Fruit fly (Drosophila melanogaster) whole organism, embryonic: ENCODE measurements around the gene Rlb1.

ENCODE experiments used
- C15 ChIP-seq: fragments of 200-800 bp; sonication (Bioruptor generic); IDR thresholded peaks from 3 replicates; pipeline ENCODE4 v1.3.6; 2022; ENCODE audit warnings: missing biosample characterization, missing genetic modification characterization
- CG11695 ChIP-seq: fragments of 200-800 bp; sonication (Bioruptor generic); IDR thresholded peaks from 3 replicates; pipeline ENCODE4 v1.3.6; 2022; ENCODE audit warnings: missing biosample characterization, missing genetic modification characterization
- CG12104 ChIP-seq: fragments of 200-800 bp; sonication (Bioruptor generic); optimal IDR thresholded peaks from 3 replicates; lab custom pipeline; 2016; ENCODE audit warnings: missing biosample characterization, missing genetic modification characterization
- CG12744 ChIP-seq: fragments of 200-800 bp; sonication (Bioruptor generic); optimal IDR thresholded peaks from 2 replicates; lab custom pipeline; 2016; ENCODE audit warnings: missing biosample characterization, missing genetic modification characterization
- CG14965 ChIP-seq: fragments of 200-800 bp; sonication (Bioruptor generic); optimal IDR thresholded peaks from 2 replicates; lab custom pipeline; 2016; ENCODE audit warnings: missing biosample characterization, missing genetic modification characterization, borderline replicate concordance
- CG1603 ChIP-seq: fragments of 200-800 bp; sonication (Bioruptor generic); optimal IDR thresholded peaks from 2 replicates; lab custom pipeline; 2019; ENCODE audit warnings: missing biosample characterization, mild to moderate bottlenecking, missing genetic modification characterization, moderate library complexity
- CG1647 ChIP-seq: fragments of 200-800 bp; sonication (Bioruptor generic); optimal IDR thresholded peaks from 3 replicates; lab custom pipeline; 2016; ENCODE audit warnings: missing biosample characterization, missing genetic modification characterization
- CG18619 ChIP-seq: fragments of 200-800 bp; sonication (Bioruptor generic); optimal IDR thresholded peaks from 3 replicates; lab custom pipeline; 2017; ENCODE audit warnings: missing biosample characterization, mild to moderate bottlenecking, missing genetic modification characterization
- CG2678 ChIP-seq: fragments of 200-800 bp; sonication (Bioruptor generic); optimal IDR thresholded peaks from 3 replicates; lab custom pipeline; 2019; ENCODE audit warnings: missing biosample characterization, mild to moderate bottlenecking, missing genetic modification characterization, moderate library complexity
- CG31365 ChIP-seq: fragments of 200-800 bp; sonication (Bioruptor generic); optimal IDR thresholded peaks from 2 replicates; lab custom pipeline; 2018; ENCODE audit warnings: missing biosample characterization, mild to moderate bottlenecking, missing genetic modification characterization
- CG34422 ChIP-seq: fragments of 200-800 bp; sonication (Bioruptor generic); IDR thresholded peaks from 3 replicates; pipeline ENCODE4 v1.3.6; 2022; ENCODE audit warnings: missing biosample characterization, missing genetic modification characterization
- D19B ChIP-seq: fragments of 200-800 bp; sonication (Bioruptor generic); optimal IDR thresholded peaks from 2 replicates; lab custom pipeline; 2017; ENCODE audit warnings: missing biosample characterization, mild to moderate bottlenecking, missing genetic modification characterization
- Deaf1 ChIP-seq: fragments of 200-800 bp; optimal IDR thresholded peaks from 3 replicates; lab custom pipeline; 2019; ENCODE audit warnings: missing biosample characterization, mild to moderate bottlenecking, missing genetic modification characterization, moderate library complexity
- Doc3 ChIP-seq: fragments of 200-800 bp; sonication (Bioruptor generic); IDR thresholded peaks from 3 replicates; pipeline ENCODE4 v1.3.6; 2022; ENCODE audit warnings: missing biosample characterization, missing genetic modification characterization; ENCODE audit not compliant: partially characterized antibody
- E2f1 ChIP-seq: fragments of 200-800 bp; sonication (Bioruptor generic); IDR thresholded peaks from 2 replicates; pipeline ENCODE4 v1.3.6; 2022; ENCODE audit warnings: missing biosample characterization, missing genetic modification characterization
- Ets97D ChIP-seq: fragments of 200-800 bp; sonication (Bioruptor generic); optimal IDR thresholded peaks from 3 replicates; lab custom pipeline; 2016; ENCODE audit warnings: missing biosample characterization, missing genetic modification characterization
- HHEX ChIP-seq: fragments of 200-800 bp; sonication (Bioruptor generic); optimal IDR thresholded peaks from 3 replicates; lab custom pipeline; 2017; ENCODE audit warnings: missing biosample characterization, mild to moderate bottlenecking, missing genetic modification characterization, missing genetic modification reagents
- HLHmδ ChIP-seq: fragments of 200-800 bp; sonication (Bioruptor generic); optimal IDR thresholded peaks from 2 replicates; lab custom pipeline; 2018; ENCODE audit warnings: missing biosample characterization, mild to moderate bottlenecking, missing genetic modification characterization, moderate library complexity
- Kr ChIP-seq: fragments of 200-800 bp; sonication (Bioruptor generic); optimal IDR thresholded peaks from 2 replicates; lab custom pipeline; 2017; ENCODE audit warnings: missing biosample characterization, mild to moderate bottlenecking, missing genetic modification characterization
- Med ChIP-seq: fragments of 200-800 bp; sonication (Bioruptor generic); peaks from one replicate; lab custom pipeline; 2016; ENCODE audit warnings: missing biosample characterization, missing genetic modification characterization, mild to moderate bottlenecking, inconsistent platforms, moderate library complexity
- Nf-YB ChIP-seq: fragments of 200-800 bp; sonication (Bioruptor generic); optimal IDR thresholded peaks from 3 replicates; lab custom pipeline; 2019; ENCODE audit warnings: missing biosample characterization, mild to moderate bottlenecking, missing genetic modification characterization, moderate library complexity
- amos ChIP-seq: fragments of 200-800 bp; sonication (Bioruptor generic); IDR thresholded peaks from 2 replicates; pipeline ENCODE4 v1.3.6; 2022; ENCODE audit warnings: missing biosample characterization, missing genetic modification characterization; ENCODE audit not compliant: partially characterized antibody
- ara ChIP-seq: fragments of 200-800 bp; sonication (Bioruptor generic); IDR thresholded peaks from 2 replicates; pipeline ENCODE4 v1.3.6; 2022; ENCODE audit warnings: missing biosample characterization, missing genetic modification characterization
- bigmax ChIP-seq: fragments of 200-800 bp; sonication (Bioruptor generic); optimal IDR thresholded peaks from 2 replicates; lab custom pipeline; 2018; ENCODE audit warnings: missing biosample characterization, mild to moderate bottlenecking, missing genetic modification characterization
- cad ChIP-seq: fragments of >200 bp; optimal IDR thresholded peaks from 2 replicates; lab custom pipeline; 2017; ENCODE audit warnings: missing biosample characterization, missing genetic modification characterization
- chm ChIP-seq: fragments of 200-800 bp; sonication (Bioruptor generic); IDR thresholded peaks from 2 replicates; pipeline ENCODE4 v1.3.6; 2022; ENCODE audit warnings: missing biosample characterization, missing genetic modification characterization
- ci ChIP-seq: fragments of 200-800 bp; sonication (Bioruptor generic); IDR thresholded peaks from 3 replicates; pipeline ENCODE4 v1.3.6; 2022; ENCODE audit warnings: missing biosample characterization, missing genetic modification characterization
- crol ChIP-seq: fragments of 200-800 bp; sonication (Bioruptor generic); IDR thresholded peaks from 2 replicates; pipeline ENCODE4 v1.3.6; 2022; ENCODE audit warnings: missing biosample characterization, missing genetic modification characterization
- dysf ChIP-seq: fragments of 200-800 bp; sonication (Bioruptor generic); IDR thresholded peaks from 3 replicates; pipeline ENCODE4 v1.3.6; 2022; ENCODE audit warnings: missing biosample characterization, missing genetic modification characterization
- gt ChIP-seq: fragments of 200-800 bp; sonication (Bioruptor generic); IDR thresholded peaks from 2 replicates; pipeline ENCODE4 v1.3.6; 2022; ENCODE audit warnings: missing biosample characterization, missing genetic modification characterization
- hb ChIP-seq: fragments of 200-800 bp; sonication (Bioruptor generic); IDR thresholded peaks from 3 replicates; pipeline ENCODE4 v1.3.6; 2022; ENCODE audit warnings: missing biosample characterization, missing genetic modification characterization; ENCODE audit not compliant: partially characterized antibody
- ind ChIP-seq: fragments of 200-800 bp; sonication (Bioruptor generic); optimal IDR thresholded peaks from 3 replicates; lab custom pipeline; 2016; ENCODE audit warnings: missing biosample characterization, missing genetic modification characterization
- insv ChIP-seq, 2 experiments: fragments of 200-800 bp; sonication (Bioruptor generic); optimal IDR thresholded peaks; 3 replicates each; lab custom pipeline; 2016 to 2018; ENCODE audit warnings: missing biosample characterization in 2 of 2, missing genetic modification characterization in 2 of 2
- lov ChIP-seq, 2 experiments: fragments of 200-800 bp in 1 of 2; fragments of >200 bp in 1 of 2; sonication (Bioruptor generic) in 1 of 2; IDR thresholded peaks in 1 of 2; optimal IDR thresholded peaks in 1 of 2; 2 replicates in 1 of 2; 3 replicates in 1 of 2; pipeline versions ENCODE4 v1.3.6 to Lab custom; 2017 to 2022; ENCODE audit warnings: missing biosample characterization in 1 of 2, missing genetic modification characterization in 1 of 2
- maf-S ChIP-seq: fragments of 200-800 bp; sonication (Bioruptor generic); optimal IDR thresholded peaks from 2 replicates; lab custom pipeline; 2016; ENCODE audit warnings: missing biosample characterization, missing genetic modification characterization
- nom ChIP-seq: fragments of 200-800 bp; sonication (Bioruptor generic); optimal IDR thresholded peaks from 2 replicates; lab custom pipeline; 2017; ENCODE audit warnings: missing biosample characterization, missing genetic modification characterization, mild to moderate bottlenecking, moderate library complexity, missing genetic modification reagents
- odd ChIP-seq: fragments of 200-800 bp; sonication (Bioruptor generic); optimal IDR thresholded peaks from 2 replicates; lab custom pipeline; 2017; ENCODE audit warnings: missing biosample characterization, mild to moderate bottlenecking, missing genetic modification characterization
- sima ChIP-seq: fragments of 200-800 bp; sonication (Bioruptor generic); optimal IDR thresholded peaks from 2 replicates; lab custom pipeline; 2016; ENCODE audit warnings: missing biosample characterization, missing genetic modification characterization
- sug ChIP-seq: fragments of 200-800 bp; optimal IDR thresholded peaks from 2 replicates; lab custom pipeline; 2019; ENCODE audit warnings: missing biosample characterization, mild to moderate bottlenecking, missing genetic modification characterization, moderate library complexity
- tna ChIP-seq: fragments of 200-800 bp; sonication (Bioruptor generic); IDR thresholded peaks from 2 replicates; pipeline ENCODE4 v1.3.6; 2022; ENCODE audit warnings: missing biosample characterization, missing genetic modification characterization; ENCODE audit not compliant: partially characterized antibody
- trem ChIP-seq: fragments of 200-800 bp; optimal IDR thresholded peaks from 3 replicates; lab custom pipeline; 2019; ENCODE audit warnings: missing biosample characterization, mild to moderate bottlenecking, missing genetic modification characterization, moderate library complexity
- tup ChIP-seq: fragments of 200-800 bp; sonication (Bioruptor generic); optimal IDR thresholded peaks from 2 replicates; lab custom pipeline; 2016; ENCODE audit warnings: missing biosample characterization, mild to moderate bottlenecking, missing genetic modification characterization, moderate library complexity
- twi ChIP-seq: fragments of 200-800 bp; optimal IDR thresholded peaks from 2 replicates; lab custom pipeline; 2019; ENCODE audit warnings: missing biosample characterization, mild to moderate bottlenecking, missing genetic modification characterization, moderate library complexity
- wek ChIP-seq: fragments of 200-800 bp; sonication (Bioruptor generic); optimal IDR thresholded peaks from 3 replicates; lab custom pipeline; 2018; ENCODE audit warnings: missing biosample characterization, mild to moderate bottlenecking, missing genetic modification characterization, moderate library complexity
- z ChIP-seq: fragments of 200-800 bp; sonication (Bioruptor generic); IDR thresholded peaks from 3 replicates; pipeline ENCODE4 v1.3.6; 2022; ENCODE audit warnings: missing biosample characterization, missing genetic modification characterization
- zfh1 ChIP-seq: fragments of 200-800 bp; sonication (Bioruptor generic); IDR thresholded peaks from 3 replicates; pipeline ENCODE4 v1.3.6; 2022; ENCODE audit warnings: missing biosample characterization, missing genetic modification characterization
- zfh2 ChIP-seq: fragments of 200-800 bp; sonication (Bioruptor generic); optimal IDR thresholded peaks from 2 replicates; lab custom pipeline; 2016; ENCODE audit warnings: missing biosample characterization, missing genetic modification characterization

The Rlb1 gene

DNA sequence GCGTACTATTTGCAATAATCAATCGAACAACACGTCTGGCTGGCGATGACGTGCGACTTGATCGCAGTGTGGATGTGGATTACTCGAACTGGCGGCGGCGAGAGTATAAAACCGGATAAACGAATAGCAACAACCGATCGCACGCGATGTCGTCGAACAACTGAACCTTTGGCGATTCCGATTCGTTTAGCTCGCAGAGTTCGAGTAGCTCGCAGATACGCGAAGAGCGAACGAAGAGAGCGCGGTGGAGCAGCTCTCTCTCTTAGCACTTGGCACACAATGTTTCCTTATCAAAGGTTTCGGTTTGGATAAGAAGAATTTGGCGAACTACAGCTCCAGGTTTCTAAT is 10.7 kb upstream of the Rlb1 start, which contains the start of gene RhoL (continued):
- TF ChIP-seq CG12744 (GFP tag; lab: Kevin White, UChicago) (peak; percentile 0), zfh2 (GFP tag; lab: Kevin White, UChicago) (no peak), Doc3 (GFP tag; lab: Robert Waterston, UW) (0 out of 3 replicates have a peak, but pooled peaks have one; percentile 36), C15 (GFP tag; lab: Robert Waterston, UW) (no peak), CG12104 (no peak), HLHmδ (GFP tag; lab: Kevin White, UChicago) (peak; percentile 90), Deaf1 (tag; lab: Kevin White, UChicago) (peak; percentile 95), CG31365 (tag; lab: Kevin White, UChicago) (no peak), sug (peak; percentile 42), trem (no peak), CG1647 (GFP tag; lab: Kevin White, UChicago) (no peak), CG11695 (GFP tag; lab: Robert Waterston, UW) (peak; percentile 48; the same call in 1 of the 3 replicates), dysf (GFP tag; lab: Robert Waterston, UW) (peak; percentile 14; the same call in 1 of the 3 replicates)

DNA sequence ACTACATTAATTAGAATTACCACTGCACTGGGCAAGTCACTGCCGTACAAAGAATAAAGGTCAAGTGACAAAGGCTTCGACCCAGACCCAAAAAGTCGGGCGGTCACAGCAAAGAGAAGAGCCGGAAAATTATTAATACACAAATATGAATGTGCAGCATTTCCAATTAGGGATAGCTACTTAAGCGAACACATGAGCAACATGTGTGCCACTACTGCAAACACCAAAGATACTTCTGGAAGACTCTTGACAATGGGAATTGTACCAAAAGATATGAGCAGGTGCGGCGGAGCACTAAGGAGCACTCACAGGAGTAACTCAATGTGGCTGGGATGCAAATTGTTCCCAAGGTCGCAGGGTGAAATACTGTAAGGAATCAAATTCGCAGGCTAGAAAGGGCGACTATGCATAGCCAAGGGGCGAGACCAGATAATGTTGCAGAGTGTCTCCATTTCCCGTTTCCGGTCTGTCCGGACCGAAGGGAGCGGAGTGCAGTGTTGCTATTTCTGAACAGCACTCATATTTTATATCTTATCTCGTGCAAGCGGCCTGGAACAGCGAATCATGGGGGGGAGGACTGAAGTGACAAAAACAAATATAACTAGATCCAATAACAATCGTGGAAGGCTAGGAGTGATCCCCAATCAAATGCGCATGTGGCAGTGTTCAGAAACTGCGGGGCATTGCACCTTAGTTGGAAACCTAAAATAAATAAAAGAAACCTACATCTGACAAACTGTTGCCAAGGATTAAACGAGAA is 9.6 kb upstream of the Rlb1 start:
- TF ChIP-seq bigmax (GFP tag; lab: Kevin White, UChicago) (no peak), E2f1 (no peak), HLHmδ (GFP tag; lab: Kevin White, UChicago) (peak; percentile 30), maf-S (no peak), twi (peak; percentile 99), tup (GFP tag; lab: Kevin White, UChicago) (no peak), odd (GFP tag; lab: Kevin White, UChicago) (no peak), ci (GFP tag; lab: Robert Waterston, UW) (peak; percentile 36; the same call in 1 of the 3 replicates), amos (GFP tag; lab: Robert Waterston, UW) (no peak), sima (GFP tag; lab: Kevin White, UChicago) (no peak), gt (GFP tag; lab: Robert Waterston, UW) (no peak), Ets97D (peak; percentile 35), Kr (no peak), CG11695 (GFP tag; lab: Robert Waterston, UW) (0 out of 3 replicates have a peak, but pooled peaks have one; percentile 10), Nf-YB (GFP tag; lab: Kevin White, UChicago) (no peak), CG1603 (tag; lab: Kevin White, UChicago) (peak; percentile 11), cad (GFP tag; lab: Kevin White, UChicago) (no peak), wek (GFP tag; lab: Kevin White, UChicago) (peak; percentile 15), CG34422 (GFP tag; lab: Robert Waterston, UW) (no peak), D19B (GFP tag; lab: Kevin White, UChicago) (no peak), insv (GFP tag; optimal IDR thresholded peaks at IDR 0.05; lab: Kevin White, UChicago) (peak in 1 of 2 experiments; percentile 37), lov (optimal IDR thresholded peaks at IDR 0.05; lab: Kevin White, UChicago) (no peak), lov (GFP tag; IDR thresholded peaks at IDR 0.05; lab: Robert Waterston, UW) (0 out of 3 replicates have a peak, but pooled peaks have one; percentile 23), crol (GFP tag; lab: Robert Waterston, UW) (peak; percentile 47; the same call in 1 of the 2 replicates), CG18619 (GFP tag; lab: Kevin White, UChicago) (no peak), HHEX (peak; percentile 3), zfh1 (GFP tag; lab: Robert Waterston, UW) (0 out of 3 replicates have a peak, but pooled peaks have one; percentile 4), chm (GFP tag; lab: Robert Waterston, UW) (0 out of 2 replicates have a peak, but pooled peaks have one; percentile 27), CG2678 (tag; lab: Kevin White, UChicago) (no peak), z (GFP tag; lab: Robert Waterston, UW) (0 out of 3 replicates have a peak, but pooled peaks have one; percentile 20), nom (peak; percentile 16), CG14965 (GFP tag; lab: Kevin White, UChicago) (no peak), hb (GFP tag; lab: Robert Waterston, UW) (no peak), ind (GFP tag; lab: Kevin White, UChicago) (no peak), tna (no peak), ara (GFP tag; lab: Robert Waterston, UW) (0 out of 2 replicates have a peak, but pooled peaks have one; percentile 38), Med (GFP tag; lab: Kevin White, UChicago) (peak; percentile 7)
